Worm (Caenorhabditis elegans) whole organism, L4/young adult: ENCODE measurements around the gene ZK1307.4.

Source experiments
- dao-5 ChIP-seq: sonication (generic microtip); optimal IDR thresholded peaks from 2 replicates; lab custom pipeline; 2016; ENCODE audit warnings: missing genotype, missing genetic modification characterization, moderate library complexity, missing compliant biosample characterization
- him-1 ChIP-seq: sonication (generic microtip); optimal IDR thresholded peaks from 2 replicates; lab custom pipeline; 2016; ENCODE audit warnings: missing genotype, missing genetic modification reagents, missing genetic modification characterization, missing compliant biosample characterization

- TF ChIP-seq him-1 (tag; lab: Kevin White, UChicago) (no peak), dao-5 (tag; lab: Kevin White, UChicago) (no peak)
Observed at ce11 chrII:9605954-9606353, 45.6 kb downstream of the ZK1307.4 start.
